Worm (Caenorhabditis elegans) whole organism, L1 larva: ENCODE measurements around the gene B0464.6.

ENCODE experiments used
- Y116A8C.19 ChIP-seq: sonication (generic microtip); optimal IDR thresholded peaks from 2 replicates; lab custom pipeline; 2016; ENCODE audit warnings: missing compliant biosample characterization, missing genetic modification characterization, borderline replicate concordance
- egl-27 ChIP-seq, 2 experiments: fragments of 150-350 bp in 1 of 2; sonication (generic microtip); optimal IDR thresholded peaks; 3 replicates each; lab custom pipeline; 2017 to 2018; ENCODE audit warnings: missing biosample characterization in 2 of 2, missing genetic modification characterization in 2 of 2, missing genetic modification reagents in 2 of 2
- elt-2 ChIP-seq: sonication (generic microtip); optimal IDR thresholded peaks from 2 replicates; lab custom pipeline; 2016; ENCODE audit warnings: missing genetic modification characterization, mild to moderate bottlenecking, inconsistent platforms, missing compliant biosample characterization, missing genetic modification reagents
- ets-5 ChIP-seq: fragments of 200-800 bp; sonication (Bioruptor generic); IDR thresholded peaks from 2 replicates; pipeline ENCODE4 v1.3.6; 2022; ENCODE audit warnings: missing genetic modification characterization, missing compliant biosample characterization
- fkh-10 ChIP-seq: sonication (generic microtip); optimal IDR thresholded peaks from 2 replicates; lab custom pipeline; 2017; ENCODE audit warnings: missing biosample characterization, missing genetic modification reagents, missing genetic modification characterization
- lir-3 ChIP-seq: sonication (generic microtip); optimal IDR thresholded peaks from 2 replicates; lab custom pipeline; 2016; ENCODE audit warnings: mild to moderate bottlenecking, missing genetic modification characterization, moderate library complexity, missing compliant biosample characterization; ENCODE audit not compliant: poor library complexity
- pqm-1 ChIP-seq: sonication (generic microtip); optimal IDR thresholded peaks from 3 replicates; lab custom pipeline; 2017; ENCODE audit warnings: missing biosample characterization, missing genetic modification characterization

DNA sequence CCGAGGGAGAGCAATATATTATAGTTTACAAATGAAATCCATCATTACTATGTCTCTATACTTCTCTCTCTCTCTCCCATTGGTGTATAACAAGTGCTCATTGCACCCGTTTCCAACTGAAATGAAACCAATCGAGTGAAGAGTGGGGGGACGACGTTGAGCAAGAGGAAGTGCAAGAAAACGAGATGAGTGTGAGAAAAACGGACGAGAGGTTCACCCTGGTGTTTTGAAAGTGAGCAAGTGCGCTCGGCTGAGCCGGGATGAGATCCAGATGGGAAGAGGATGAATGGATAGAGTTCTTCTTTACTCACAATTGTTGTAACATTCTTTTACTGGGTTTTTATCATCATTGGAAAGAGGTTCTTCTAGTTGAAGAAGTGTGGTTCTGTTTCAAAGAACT, 18.0 kb upstream of the B0464.6 start:
- no peak for TF ChIP-seq ets-5
- TF ChIP-seq elt-2 (tag; lab: Kevin White, UChicago): no peak
- TF ChIP-seq Y116A8C.19: no peak
- TF ChIP-seq pqm-1 (tag; lab: Kevin White, UChicago): no peak
- no peak for TF ChIP-seq fkh-10
- no peak for TF ChIP-seq egl-27 (tag; optimal IDR thresholded peaks at IDR 0.05; lab: Kevin White, UChicago)
- TF ChIP-seq lir-3: no peak
